Fruit fly (Drosophila melanogaster): ENCODE data around the gene Msp300.

The Msp300 gene

DNA sequence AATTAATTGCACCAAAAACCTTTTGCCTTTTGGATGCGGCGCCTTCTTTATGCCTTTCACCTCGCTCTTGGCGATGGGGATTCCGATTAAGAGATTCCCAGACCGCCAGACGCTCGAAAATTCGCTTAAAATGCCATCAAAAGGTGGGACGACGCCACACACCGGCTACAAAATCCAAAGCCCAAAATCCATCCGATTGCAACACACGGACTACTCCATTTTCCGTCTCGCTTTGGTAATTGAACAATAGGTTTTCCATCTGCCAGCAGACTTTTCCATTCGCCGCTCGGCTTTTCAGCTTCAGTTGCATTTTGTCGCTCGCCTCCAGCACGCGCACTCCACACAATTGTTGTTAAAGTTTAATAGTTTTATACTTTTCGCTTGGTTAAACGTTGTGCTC, 40.2 kb upstream of the Msp300 start, which contains the start of gene qtc:
qtc (plus strand) TSS at position 301 of the 400 bp plus-strand sequence.
- no peak for TF ChIP-seq rn (GFP tag; IDR thresholded peaks at IDR 0.05)
- no peak for TF ChIP-seq Snoo (tag; optimal IDR thresholded peaks at IDR 0.05)
- no peak for TF ChIP-seq CG9948 (tag; optimal IDR thresholded peaks at IDR 0.05)
- TF ChIP-seq CG34367 (tag; optimal IDR thresholded peaks at IDR 0.05): no peak
- TF ChIP-seq CG8301 (tag; optimal IDR thresholded peaks at IDR 0.05): no peak
- TF ChIP-seq CG14655 (GFP tag; optimal IDR thresholded peaks at IDR 0.05): no peak
- TF ChIP-seq CG32121 (GFP tag; IDR thresholded peaks at IDR 0.05): no peak
- no peak for TF ChIP-seq D1 (tag; optimal IDR thresholded peaks at IDR 0.05)
- TF ChIP-seq fd96Ca (GFP tag; IDR thresholded peaks at IDR 0.05): no peak
- no peak for TF ChIP-seq Pif1A (GFP tag; optimal IDR thresholded peaks at IDR 0.05)
- no peak for TF ChIP-seq gl (tag; optimal IDR thresholded peaks at IDR 0.05)
- TF ChIP-seq Ets98B (GFP tag; IDR thresholded peaks at IDR 0.05): no peak
- TF ChIP-seq CG8159 (tag; optimal IDR thresholded peaks at IDR 0.05): no peak
- TF ChIP-seq CG4496 (GFP tag; IDR thresholded peaks at IDR 0.05): no peak
- no peak for TF ChIP-seq CG17806 (tag; optimal IDR thresholded peaks at IDR 0.05)

DNA sequence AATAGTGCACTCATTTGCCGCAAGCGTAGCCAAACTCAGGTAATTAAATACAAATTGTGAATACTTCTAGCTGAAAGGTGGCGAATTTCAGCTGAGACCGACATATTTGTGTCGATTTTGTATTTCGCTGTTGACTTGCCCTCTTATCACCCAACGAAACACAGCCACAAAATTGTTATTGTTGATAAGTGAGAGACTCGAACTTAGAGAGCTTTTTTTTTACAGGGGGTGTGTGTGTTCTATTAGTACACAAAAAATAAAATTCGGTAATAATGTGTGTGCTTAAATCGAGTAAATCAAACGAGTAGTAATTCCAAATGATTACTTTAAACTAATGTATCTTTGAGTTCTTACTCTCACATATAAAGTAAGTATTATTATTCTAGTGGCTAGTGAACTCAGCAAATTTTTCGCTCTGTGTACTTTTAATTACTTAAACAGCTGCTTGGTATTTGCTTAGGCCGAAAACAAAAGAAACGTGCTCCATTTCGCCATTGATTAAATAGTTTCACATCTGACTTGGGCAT, 39.7 kb upstream of the Msp300 start:
- TF ChIP-seq CG8159 (tag; optimal IDR thresholded peaks at IDR 0.05): no peak
- 0 out of 3 replicates have a peak, but pooled peaks have one; percentile 34 for TF ChIP-seq CG4496 (GFP tag; IDR thresholded peaks at IDR 0.05)
- no peak for TF ChIP-seq fd96Ca (GFP tag; IDR thresholded peaks at IDR 0.05)
- no peak for TF ChIP-seq CG8301 (tag; optimal IDR thresholded peaks at IDR 0.05)
- 0 out of 2 replicates have a peak, but pooled peaks have one; percentile 15 for TF ChIP-seq Ets98B (GFP tag; IDR thresholded peaks at IDR 0.05)
- no peak for TF ChIP-seq CG9948 (tag; optimal IDR thresholded peaks at IDR 0.05)
- TF ChIP-seq CG32121 (GFP tag; IDR thresholded peaks at IDR 0.05): no peak

DNA sequence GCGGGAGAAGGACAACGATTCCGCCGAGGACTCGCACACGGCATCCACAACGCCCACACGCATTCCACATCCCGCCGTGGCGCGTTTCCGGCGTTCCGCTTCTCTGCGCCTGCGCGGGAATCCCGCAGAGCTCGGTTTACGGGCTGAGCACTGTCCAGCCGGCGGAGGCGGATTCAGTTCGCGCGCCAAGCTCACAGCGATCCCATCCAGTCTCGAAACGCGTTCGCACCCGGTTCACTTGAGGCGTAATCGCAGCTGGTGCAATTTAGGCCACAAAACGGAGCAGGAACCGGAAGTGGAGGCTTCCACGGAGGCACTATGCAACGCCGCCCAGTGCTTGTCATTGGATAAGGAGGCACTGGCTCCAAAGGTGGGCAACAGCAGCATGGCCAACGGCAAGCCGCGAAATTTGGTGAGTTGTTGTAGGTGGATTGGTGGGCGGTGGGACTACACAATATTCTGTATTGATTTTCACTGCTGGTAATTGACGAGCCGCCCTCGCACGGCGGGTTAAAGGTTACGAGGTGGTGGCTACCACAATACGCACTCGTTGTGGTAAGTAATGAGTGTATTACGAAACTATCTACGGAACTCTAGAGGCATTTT, 37.8 kb upstream of the Msp300 start:
- TF ChIP-seq CG32121 (GFP tag; IDR thresholded peaks at IDR 0.05) (0 out of 2 replicates have a peak, but pooled peaks have one; percentile 9), CG12605 (GFP tag; IDR thresholded peaks at IDR 0.05) (no peak)

DNA sequence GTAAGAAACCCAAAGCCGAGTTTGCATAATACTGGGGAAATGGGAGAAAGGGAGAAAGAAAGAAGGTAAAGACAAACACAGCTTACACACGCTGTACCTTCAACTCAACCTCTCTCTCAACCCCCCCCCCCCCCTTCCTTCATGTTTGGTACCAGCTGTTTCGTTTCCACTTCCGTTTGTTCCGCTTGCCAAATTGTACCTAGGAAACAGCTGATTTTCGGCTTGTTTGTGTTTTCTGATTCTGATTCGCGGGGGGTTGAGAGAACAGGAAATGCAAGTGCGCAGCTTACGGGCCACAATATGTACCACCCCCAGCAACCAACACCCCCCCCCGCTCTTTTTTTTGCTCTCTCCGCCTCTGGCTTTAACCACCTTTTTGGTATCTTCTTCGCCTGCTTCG, 36.7 kb upstream of the Msp300 start:
- TF ChIP-seq CG17806 (tag; optimal IDR thresholded peaks at IDR 0.05) (no peak), CG8159 (tag; optimal IDR thresholded peaks at IDR 0.05) (no peak), rn (GFP tag; IDR thresholded peaks at IDR 0.05) (no peak), Pif1A (GFP tag; optimal IDR thresholded peaks at IDR 0.05) (no peak), Ets98B (GFP tag; IDR thresholded peaks at IDR 0.05) (no peak), CG14655 (GFP tag; optimal IDR thresholded peaks at IDR 0.05) (no peak), CG15710 (tag; optimal IDR thresholded peaks at IDR 0.05) (no peak), CG9948 (tag; optimal IDR thresholded peaks at IDR 0.05) (no peak), Pif1B (GFP tag; optimal IDR thresholded peaks at IDR 0.05) (no peak), gl (tag; optimal IDR thresholded peaks at IDR 0.05) (no peak), EcR (GFP tag; optimal IDR thresholded peaks at IDR 0.05) (no peak), CG10348 (GFP tag; IDR thresholded peaks at IDR 0.05) (no peak), CG4496 (GFP tag; IDR thresholded peaks at IDR 0.05) (no peak), CG8301 (tag; optimal IDR thresholded peaks at IDR 0.05) (no peak), CG13204 (GFP tag; optimal IDR thresholded peaks at IDR 0.05) (no peak), D1 (tag; optimal IDR thresholded peaks at IDR 0.05) (no peak), Snoo (tag; optimal IDR thresholded peaks at IDR 0.05) (no peak)

DNA sequence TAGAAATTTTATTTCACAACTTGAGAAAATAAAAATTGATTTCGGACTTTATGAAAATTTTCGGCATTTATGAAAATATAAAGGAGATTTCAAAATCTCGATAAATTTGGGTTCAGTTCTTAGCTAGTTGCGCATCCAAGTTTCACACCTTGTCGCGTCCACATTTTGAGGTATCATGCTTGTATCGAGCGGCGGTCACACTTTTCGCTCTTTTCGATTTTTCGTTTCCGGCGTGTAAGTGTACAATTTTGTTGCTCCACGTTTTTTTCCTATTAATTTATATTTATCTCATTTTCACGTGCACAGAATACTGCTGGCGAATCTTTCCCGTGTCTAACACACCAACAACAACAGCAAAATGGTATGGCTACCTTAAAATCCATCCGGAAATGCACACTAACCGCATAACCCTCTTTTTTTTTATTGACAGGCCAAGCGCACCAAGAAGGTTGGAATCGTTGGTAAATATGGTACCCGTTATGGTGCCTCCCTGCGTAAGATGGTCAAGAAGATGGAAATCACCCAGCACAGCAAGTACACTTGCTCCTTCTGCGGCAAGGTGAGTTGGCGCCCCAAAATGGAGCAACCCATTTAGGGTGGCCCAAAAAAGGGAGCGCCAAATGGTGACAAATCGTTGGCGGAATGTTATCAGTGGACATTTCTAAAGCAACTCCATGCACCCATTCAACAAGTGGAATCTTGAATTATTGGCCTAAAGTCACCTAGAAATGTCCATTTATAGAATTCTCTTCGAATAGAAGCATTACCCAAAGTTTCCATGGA, 29.7 kb upstream of the Msp300 start, which contains the start of gene RpL37A:
RpL37A (plus strand) TSS at position 161 of the 783 bp plus-strand sequence.
- no peak for TF ChIP-seq EcR (GFP tag; optimal IDR thresholded peaks at IDR 0.05)
- peak; percentile 60 for TF ChIP-seq Ets98B (GFP tag; IDR thresholded peaks at IDR 0.05)
- peak; percentile 32 for TF ChIP-seq CG17806 (tag; optimal IDR thresholded peaks at IDR 0.05)
- no peak for TF ChIP-seq CG9948 (tag; optimal IDR thresholded peaks at IDR 0.05)
- peak; percentile 74 for TF ChIP-seq Pif1A (GFP tag; optimal IDR thresholded peaks at IDR 0.05)
- peak; percentile 50 for TF ChIP-seq D1 (tag; optimal IDR thresholded peaks at IDR 0.05)
- TF ChIP-seq CG8159 (tag; optimal IDR thresholded peaks at IDR 0.05): peak; percentile 91
- TF ChIP-seq CG34367 (tag; optimal IDR thresholded peaks at IDR 0.05): peak; percentile 59
- no peak for TF ChIP-seq CG14655 (GFP tag; optimal IDR thresholded peaks at IDR 0.05)
- peak; percentile 84 for TF ChIP-seq CG4496 (GFP tag; IDR thresholded peaks at IDR 0.05)
- TF ChIP-seq gl (tag; optimal IDR thresholded peaks at IDR 0.05): peak; percentile 62
- TF ChIP-seq CG32121 (GFP tag; IDR thresholded peaks at IDR 0.05): no peak; the same call in 1 of the 2 replicates
- peak; percentile 16 for TF ChIP-seq CG15710 (tag; optimal IDR thresholded peaks at IDR 0.05)
- TF ChIP-seq Snoo (tag; optimal IDR thresholded peaks at IDR 0.05): peak; percentile 83
- no peak for TF ChIP-seq Pif1B (GFP tag; optimal IDR thresholded peaks at IDR 0.05)
- no peak; the same call in 2 of the 3 replicates for TF ChIP-seq fd96Ca (GFP tag; IDR thresholded peaks at IDR 0.05)
- no peak for TF ChIP-seq CG13204 (GFP tag; optimal IDR thresholded peaks at IDR 0.05)
- TF ChIP-seq rn (GFP tag; IDR thresholded peaks at IDR 0.05): no peak
- peak; percentile 58 for TF ChIP-seq CG12605 (GFP tag; IDR thresholded peaks at IDR 0.05)

DNA sequence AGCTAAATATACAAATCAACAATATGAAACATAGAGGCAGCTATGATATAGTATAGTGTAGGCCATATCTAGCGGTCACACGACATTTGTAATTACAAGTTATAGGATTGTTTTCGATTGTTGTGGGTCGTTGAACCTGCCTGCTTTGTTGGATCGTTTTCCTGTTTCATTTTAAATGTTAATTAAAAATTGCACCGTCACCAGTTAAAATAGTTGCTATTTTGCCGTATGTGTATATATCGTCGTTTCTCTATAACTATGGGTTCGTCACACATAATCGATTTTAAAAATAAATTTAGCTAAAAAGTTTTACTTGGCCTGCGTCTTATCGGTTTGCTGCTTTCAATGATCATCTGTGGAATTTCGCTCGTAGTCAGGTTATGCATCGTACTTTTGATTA, 28.3 kb upstream of the Msp300 start:
- TF ChIP-seq EcR (GFP tag; optimal IDR thresholded peaks at IDR 0.05) (peak; percentile 34), Snoo (tag; optimal IDR thresholded peaks at IDR 0.05) (no peak)
